Fruit fly (Drosophila melanogaster) whole organism, embryonic: ENCODE results near the gene twe.

ENCODE experiments used
- BtbVII ChIP-seq: fragments of 200-800 bp; sonication (Bioruptor generic); optimal IDR thresholded peaks from 3 replicates; lab custom pipeline; 2017; ENCODE audit warnings: missing biosample characterization, mild to moderate bottlenecking, missing genetic modification characterization
- CG11695 ChIP-seq: fragments of 200-800 bp; sonication (Bioruptor generic); IDR thresholded peaks from 3 replicates; pipeline ENCODE4 v1.3.6; 2022; ENCODE audit warnings: missing biosample characterization, missing genetic modification characterization
- CG13123 ChIP-seq: fragments of 200-800 bp; sonication (Bioruptor generic); optimal IDR thresholded peaks from 2 replicates; lab custom pipeline; 2016; ENCODE audit warnings: missing biosample characterization, missing genetic modification characterization
- CG14441 ChIP-seq: fragments of 200-800 bp; sonication (Bioruptor generic); IDR thresholded peaks from 2 replicates; pipeline ENCODE4 v1.3.6; 2022; ENCODE audit warnings: missing biosample characterization, missing genetic modification characterization
- CG14667 ChIP-seq: fragments of 200-800 bp; sonication (Bioruptor generic); IDR thresholded peaks from 2 replicates; pipeline ENCODE4 v1.3.6; 2022; ENCODE audit warnings: missing biosample characterization, missing genetic modification characterization
- CG15073 ChIP-seq: fragments of 200-800 bp; sonication (Bioruptor generic); optimal IDR thresholded peaks from 2 replicates; lab custom pipeline; 2016; ENCODE audit warnings: missing biosample characterization, missing genetic modification characterization
- CG1602 ChIP-seq: fragments of 200-800 bp; sonication (Bioruptor generic); optimal IDR thresholded peaks from 3 replicates; lab custom pipeline; 2016; ENCODE audit warnings: missing biosample characterization, missing genetic modification characterization
- CG16813 ChIP-seq: fragments of 200-800 bp; sonication (Bioruptor generic); IDR thresholded peaks from 3 replicates; pipeline ENCODE4 v1.3.6; 2022; ENCODE audit warnings: missing biosample characterization, missing genetic modification characterization; ENCODE audit not compliant: partially characterized antibody
- CG2129 ChIP-seq: fragments of 200-800 bp; sonication (Bioruptor generic); IDR thresholded peaks from 2 replicates; pipeline ENCODE4 v1.3.6; 2022; ENCODE audit warnings: missing biosample characterization, missing genetic modification characterization; ENCODE audit not compliant: partially characterized antibody
- CG3065 ChIP-seq: fragments of 200-800 bp; sonication (Bioruptor generic); optimal IDR thresholded peaks from 2 replicates; lab custom pipeline; 2016; ENCODE audit warnings: missing biosample characterization, missing genetic modification characterization
- CG31441 ChIP-seq: fragments of 200-800 bp; sonication (Bioruptor generic); IDR thresholded peaks from 2 replicates; pipeline ENCODE4 v1.3.6; 2022; ENCODE audit warnings: missing biosample characterization, missing genetic modification characterization
- CG4360 ChIP-seq: fragments of 200-800 bp; sonication (Bioruptor generic); IDR thresholded peaks from 2 replicates; pipeline ENCODE4 v1.3.6; 2022; ENCODE audit warnings: missing biosample characterization, missing genetic modification characterization
- CG4424 ChIP-seq: fragments of 200-800 bp; sonication (Bioruptor generic); optimal IDR thresholded peaks from 3 replicates; lab custom pipeline; 2016; ENCODE audit warnings: missing biosample characterization, missing genetic modification characterization
- CG6654 ChIP-seq: fragments of 200-800 bp; sonication (Bioruptor generic); optimal IDR thresholded peaks from 2 replicates; lab custom pipeline; 2017; ENCODE audit warnings: missing biosample characterization, mild to moderate bottlenecking, missing genetic modification characterization
- CG7928 ChIP-seq: fragments of 200-800 bp; sonication (Bioruptor generic); optimal IDR thresholded peaks from 2 replicates; lab custom pipeline; 2017; ENCODE audit warnings: missing biosample characterization, mild to moderate bottlenecking, missing genetic modification characterization
- CG7987 ChIP-seq: fragments of 200-800 bp; sonication (Bioruptor generic); optimal IDR thresholded peaks from 2 replicates; lab custom pipeline; 2018; ENCODE audit warnings: missing biosample characterization, mild to moderate bottlenecking, missing genetic modification characterization, moderate library complexity
- CG8281 ChIP-seq: fragments of 200-800 bp; sonication (Bioruptor generic); optimal IDR thresholded peaks from 2 replicates; lab custom pipeline; 2018; ENCODE audit warnings: missing biosample characterization, mild to moderate bottlenecking, missing genetic modification characterization, moderate library complexity
- CG8290 ChIP-seq, 3 experiments: fragments of 200-800 bp; sonication (Bioruptor generic); optimal IDR thresholded peaks; 2 replicates each; lab custom pipeline; 2016 to 2019; ENCODE audit warnings: missing biosample characterization in 3 of 3, missing genetic modification characterization in 3 of 3, mild to moderate bottlenecking in 2 of 3, moderate library complexity in 1 of 3
- CG9215 ChIP-seq: fragments of 200-800 bp; sonication (Bioruptor generic); IDR thresholded peaks from 2 replicates; pipeline ENCODE4 v1.3.6; 2022; ENCODE audit warnings: missing biosample characterization, missing genetic modification characterization
- Dref ChIP-seq: fragments of 200-800 bp; sonication (Bioruptor generic); IDR thresholded peaks from 2 replicates; pipeline ENCODE4 v1.3.6; 2022; ENCODE audit warnings: missing biosample characterization, missing genetic modification characterization
- HmgZ ChIP-seq: fragments of 200-800 bp; sonication (Bioruptor generic); optimal IDR thresholded peaks from 2 replicates; lab custom pipeline; 2018; ENCODE audit warnings: missing biosample characterization, mild to moderate bottlenecking, missing genetic modification characterization
- Hr39 ChIP-seq: fragments of >200 bp; optimal IDR thresholded peaks from 2 replicates; lab custom pipeline; 2017
- Lhr ChIP-seq: fragments of 200-800 bp; sonication (Bioruptor generic); optimal IDR thresholded peaks from 3 replicates; lab custom pipeline; 2017; ENCODE audit warnings: mild to moderate bottlenecking, missing biosample characterization, missing genetic modification reagents, missing genetic modification characterization
- MTF-1 ChIP-seq: fragments of 200-800 bp; sonication (Bioruptor generic); optimal IDR thresholded peaks from 2 replicates; lab custom pipeline; 2018; ENCODE audit warnings: missing biosample characterization, mild to moderate bottlenecking, missing genetic modification characterization, borderline replicate concordance
- Med ChIP-seq: fragments of 200-800 bp; sonication (Bioruptor generic); peaks from one replicate; lab custom pipeline; 2016; ENCODE audit warnings: missing biosample characterization, missing genetic modification characterization, mild to moderate bottlenecking, inconsistent platforms, moderate library complexity
- Sox100B ChIP-seq: fragments of 200-800 bp; sonication (Bioruptor generic); optimal IDR thresholded peaks from 3 replicates; lab custom pipeline; 2018; ENCODE audit warnings: missing biosample characterization, mild to moderate bottlenecking, missing genetic modification characterization
- Ssrp ChIP-seq: fragments of 200-800 bp; sonication (Bioruptor generic); optimal IDR thresholded peaks from 2 replicates; lab custom pipeline; 2018; ENCODE audit warnings: missing biosample characterization, mild to moderate bottlenecking, missing genetic modification characterization, moderate library complexity
- Tbp ChIP-seq: fragments of >200 bp; optimal IDR thresholded peaks from 2 replicates; lab custom pipeline; 2018; ENCODE audit warnings: missing biosample characterization, missing genetic modification characterization
- Xrp1 ChIP-seq: fragments of 200-800 bp; sonication (Bioruptor generic); IDR thresholded peaks from 2 replicates; pipeline ENCODE4 v1.3.6; 2022; ENCODE audit warnings: missing biosample characterization, missing genetic modification characterization
- ara ChIP-seq: fragments of 200-800 bp; sonication (Bioruptor generic); IDR thresholded peaks from 2 replicates; pipeline ENCODE4 v1.3.6; 2022; ENCODE audit warnings: missing biosample characterization, missing genetic modification characterization
- ato ChIP-seq: fragments of 200-800 bp; sonication (Bioruptor generic); IDR thresholded peaks from 2 replicates; pipeline ENCODE4 v1.3.6; 2022; ENCODE audit warnings: missing biosample characterization, missing genetic modification characterization; ENCODE audit not compliant: partially characterized antibody
- az2 ChIP-seq: fragments of 200-800 bp; sonication (Bioruptor generic); optimal IDR thresholded peaks from 3 replicates; lab custom pipeline; 2016; ENCODE audit warnings: missing biosample characterization, missing genetic modification characterization
- btn ChIP-seq: fragments of 200-800 bp; sonication (Bioruptor generic); optimal IDR thresholded peaks from 2 replicates; lab custom pipeline; 2016; ENCODE audit warnings: missing biosample characterization, missing genetic modification characterization
- cato ChIP-seq: fragments of 200-800 bp; sonication (Bioruptor generic); optimal IDR thresholded peaks from 2 replicates; lab custom pipeline; 2016; ENCODE audit warnings: missing biosample characterization, missing genetic modification characterization, borderline replicate concordance
- crc ChIP-seq: fragments of 200-800 bp; sonication (Bioruptor generic); optimal IDR thresholded peaks from 2 replicates; lab custom pipeline; 2016; ENCODE audit warnings: missing biosample characterization, missing genetic modification characterization
- da ChIP-seq: fragments of 200-800 bp; sonication (Bioruptor generic); optimal IDR thresholded peaks from 2 replicates; lab custom pipeline; 2016; ENCODE audit warnings: missing biosample characterization, missing genetic modification characterization
- disco-r ChIP-seq: fragments of 200-800 bp; sonication (Bioruptor generic); optimal IDR thresholded peaks from 2 replicates; lab custom pipeline; 2016; ENCODE audit warnings: missing biosample characterization, missing genetic modification characterization
- emc ChIP-seq: fragments of 200-800 bp; sonication (Bioruptor generic); optimal IDR thresholded peaks from 2 replicates; lab custom pipeline; 2016; ENCODE audit warnings: missing biosample characterization, missing genetic modification characterization
- ewg ChIP-seq: fragments of 200-800 bp; sonication (Bioruptor generic); optimal IDR thresholded peaks from 3 replicates; lab custom pipeline; 2017; ENCODE audit warnings: mild to moderate bottlenecking, missing biosample characterization, missing genetic modification reagents, missing genetic modification characterization
- fd64A ChIP-seq: fragments of 200-800 bp; sonication (Bioruptor generic); optimal IDR thresholded peaks from 3 replicates; lab custom pipeline; 2018; ENCODE audit warnings: missing biosample characterization, mild to moderate bottlenecking, missing genetic modification characterization
- ken ChIP-seq: fragments of 200-800 bp; sonication (Bioruptor generic); IDR thresholded peaks from 3 replicates; pipeline ENCODE4 v1.3.6; 2022; ENCODE audit warnings: missing biosample characterization, missing genetic modification characterization
- oc ChIP-seq: fragments of 200-800 bp; sonication (Bioruptor generic); optimal IDR thresholded peaks from 2 replicates; lab custom pipeline; 2018; ENCODE audit warnings: missing biosample characterization, mild to moderate bottlenecking, missing genetic modification characterization, moderate library complexity
- org-1 ChIP-seq: fragments of 200-800 bp; sonication (Bioruptor generic); optimal IDR thresholded peaks from 2 replicates; lab custom pipeline; 2017; ENCODE audit warnings: missing biosample characterization, missing genetic modification characterization
- p53 ChIP-seq: fragments of 200-800 bp; sonication (Bioruptor generic); optimal IDR thresholded peaks from 2 replicates; lab custom pipeline; 2016; ENCODE audit warnings: missing biosample characterization, missing genetic modification characterization
- psq ChIP-seq: fragments of 200-800 bp; sonication (Bioruptor generic); optimal IDR thresholded peaks from 2 replicates; lab custom pipeline; 2017; ENCODE audit warnings: missing biosample characterization, missing genetic modification characterization
- sd ChIP-seq: fragments of 200-800 bp; sonication (Bioruptor generic); optimal IDR thresholded peaks from 3 replicates; lab custom pipeline; 2018; ENCODE audit warnings: missing biosample characterization, mild to moderate bottlenecking, missing genetic modification characterization, moderate library complexity
- sim ChIP-seq: fragments of 200-800 bp; sonication (Bioruptor generic); IDR thresholded peaks from 2 replicates; pipeline ENCODE4 v1.3.6; 2022; ENCODE audit warnings: missing biosample characterization, missing genetic modification characterization
- stc ChIP-seq: fragments of 200-800 bp; sonication (Bioruptor generic); IDR thresholded peaks from 2 replicates; pipeline ENCODE4 v1.3.6; 2022; ENCODE audit warnings: missing biosample characterization, missing genetic modification characterization
- sug ChIP-seq: fragments of 200-800 bp; optimal IDR thresholded peaks from 2 replicates; lab custom pipeline; 2019; ENCODE audit warnings: missing biosample characterization, mild to moderate bottlenecking, missing genetic modification characterization, moderate library complexity
- wdn ChIP-seq: fragments of 200-800 bp; sonication (Bioruptor generic); IDR thresholded peaks from 2 replicates; pipeline ENCODE4 v1.3.6; 2022; ENCODE audit warnings: missing biosample characterization, missing genetic modification characterization

The twe gene

dm6 chr2L:16287602-16288392 is 26.1 kb upstream of the twe start, which contains the start of the genes crp and pkaap (continued):
- TF ChIP-seq wdn (no peak), CG11695 (GFP tag; lab: Robert Waterston, UW) (no peak), Dref (no peak), da (GFP tag; lab: Kevin White, UChicago) (peak; percentile 65), CG16813 (GFP tag; lab: Robert Waterston, UW) (no peak), MTF-1 (GFP tag; lab: Kevin White, UChicago) (peak; percentile 82), disco-r (GFP tag; lab: Kevin White, UChicago) (peak; percentile 60), Lhr (GFP tag; lab: Kevin White, UChicago) (peak; percentile 91), crc (GFP tag; lab: Kevin White, UChicago) (peak; percentile 48), ara (GFP tag; lab: Robert Waterston, UW) (no peak), cato (GFP tag; lab: Kevin White, UChicago) (no peak), CG8290 (GFP tag; optimal IDR thresholded peaks at IDR 0.05; lab: Kevin White, UChicago) (peak; percentile 88), CG8290 (tag; optimal IDR thresholded peaks at IDR 0.05; lab: Kevin White, UChicago) (peak; percentile 38 to 96), CG8281 (tag; lab: Kevin White, UChicago) (peak; percentile 22), sim (GFP tag; lab: Robert Waterston, UW) (no peak), CG4424 (GFP tag; lab: Kevin White, UChicago) (peak; percentile 75), CG6654 (GFP tag; lab: Kevin White, UChicago) (peak; percentile 43), Tbp (peak; percentile 37), BtbVII (GFP tag; lab: Kevin White, UChicago) (peak; percentile 70), ewg (peak; percentile 43), org-1 (GFP tag; lab: Kevin White, UChicago) (peak; percentile 29), az2 (peak; percentile 82), sug (tag; lab: Kevin White, UChicago) (peak; percentile 74), Xrp1 (GFP tag; lab: Robert Waterston, UW) (no peak), HmgZ (peak; percentile 78), oc (no peak), CG14667 (GFP tag; lab: Robert Waterston, UW) (no peak), psq (GFP tag; lab: Kevin White, UChicago) (peak; percentile 12), CG2129 (GFP tag; lab: Robert Waterston, UW) (no peak), CG3065 (GFP tag; lab: Kevin White, UChicago) (peak; percentile 72), CG7987 (GFP tag; lab: Kevin White, UChicago) (peak; percentile 74), Ssrp (tag; lab: Kevin White, UChicago) (no peak), CG1602 (GFP tag; lab: Kevin White, UChicago) (peak; percentile 85), Med (peak; percentile 98), CG15073 (GFP tag; lab: Kevin White, UChicago) (peak; percentile 13), CG7928 (GFP tag; lab: Kevin White, UChicago) (peak; percentile 35), emc (GFP tag; lab: Kevin White, UChicago) (peak; percentile 82), CG14441 (GFP tag; lab: Robert Waterston, UW) (no peak), ken (GFP tag; lab: Robert Waterston, UW) (no peak), CG9215 (GFP tag; lab: Robert Waterston, UW) (no peak), Hr39 (no peak), sd (peak; percentile 39), Sox100B (GFP tag; lab: Kevin White, UChicago) (no peak), CG13123 (GFP tag; lab: Kevin White, UChicago) (peak; percentile 73), fd64A (no peak), p53 (GFP tag; lab: Kevin White, UChicago) (no peak), CG31441 (GFP tag; lab: Robert Waterston, UW) (no peak), ato (GFP tag; lab: Robert Waterston, UW) (no peak), btn (GFP tag; lab: Kevin White, UChicago) (peak; percentile 77), stc (no peak), CG4360 (GFP tag; lab: Robert Waterston, UW) (no peak)
